Fruit fly (Drosophila melanogaster) whole organism, wandering third instar larva: ENCODE results near the gene mura.

ENCODE experiments used
- Abd-B ChIP-seq: fragments of >200 bp; optimal IDR thresholded peaks from 2 replicates; lab custom pipeline; 2017; ENCODE audit warnings: missing biosample characterization, missing genetic modification characterization
- CG32264 ChIP-seq: fragments of 200-800 bp; sonication (Bioruptor generic); optimal IDR thresholded peaks from 2 replicates; lab custom pipeline; 2016; ENCODE audit warnings: missing biosample characterization, missing genetic modification characterization
- CG9705 ChIP-seq: fragments of 200-800 bp; sonication (Bioruptor generic); optimal IDR thresholded peaks from 2 replicates; lab custom pipeline; 2018; ENCODE audit warnings: missing biosample characterization, mild to moderate bottlenecking, missing genetic modification characterization
- CrebA ChIP-seq: fragments of 200-800 bp; sonication (Bioruptor generic); optimal IDR thresholded peaks from 2 replicates; lab custom pipeline; 2016; ENCODE audit warnings: missing biosample characterization, mild to moderate bottlenecking, missing genetic modification characterization, borderline replicate concordance
- Dfd ChIP-seq: fragments of >200 bp; optimal IDR thresholded peaks from 2 replicates; lab custom pipeline; 2017; ENCODE audit warnings: missing biosample characterization, missing genetic modification characterization
- Dif ChIP-seq: fragments of 200-275, 200-300 bp; sonication (Bioruptor generic); optimal IDR thresholded peaks from 2 replicates; lab custom pipeline; 2018; ENCODE audit warnings: missing biosample characterization, missing genetic modification characterization; ENCODE audit not compliant: partially characterized antibody
- GATAd ChIP-seq: sonication (Bioruptor generic); optimal IDR thresholded peaks from 2 replicates; lab custom pipeline; 2016; ENCODE audit warnings: missing biosample characterization, missing genetic modification characterization
- HLH106 ChIP-seq: fragments of 200-800 bp; optimal IDR thresholded peaks from 3 replicates; lab custom pipeline; 2019; ENCODE audit warnings: missing biosample characterization, mild to moderate bottlenecking, missing genetic modification characterization, moderate library complexity
- Hnf4 ChIP-seq: fragments of 200-800 bp; sonication (Bioruptor generic); optimal IDR thresholded peaks from 2 replicates; lab custom pipeline; 2016; ENCODE audit warnings: missing biosample characterization, mild to moderate bottlenecking, missing genetic modification characterization
- Hr78 ChIP-seq: fragments of >200 bp; optimal IDR thresholded peaks from 2 replicates; lab custom pipeline; 2017; ENCODE audit warnings: missing biosample characterization, missing genetic modification characterization
- Hr83 ChIP-seq: fragments of 200-300 bp; sonication (Bioruptor generic); optimal IDR thresholded peaks from 2 replicates; lab custom pipeline; 2016; ENCODE audit warnings: missing biosample characterization, mild to moderate bottlenecking, missing genetic modification characterization, moderate library complexity; ENCODE audit not compliant: poor library complexity, severe bottlenecking
- Jra ChIP-seq: sonication (Bioruptor generic); optimal IDR thresholded peaks from 2 replicates; lab custom pipeline; 2016; ENCODE audit warnings: missing biosample characterization, missing genetic modification characterization
- Mio ChIP-seq: sonication (Bioruptor generic); optimal IDR thresholded peaks from 2 replicates; lab custom pipeline; 2016; ENCODE audit warnings: missing biosample characterization, missing genetic modification characterization
- Myc ChIP-seq: fragments of >200 bp; optimal IDR thresholded peaks from 2 replicates; lab custom pipeline; 2017
- N ChIP-seq: fragments of >200 bp; optimal IDR thresholded peaks from 2 replicates; lab custom pipeline; 2018; ENCODE audit warnings: missing biosample characterization, missing external identifiers, missing genetic modification characterization
- OdsH ChIP-seq: fragments of 200-800 bp; sonication (Bioruptor generic); optimal IDR thresholded peaks from 2 replicates; lab custom pipeline; 2016; ENCODE audit warnings: missing biosample characterization, mild to moderate bottlenecking, missing genetic modification characterization
- Rel ChIP-seq, 2 experiments: fragments of 200-800 bp; sonication (Bioruptor generic) in 1 of 2; optimal IDR thresholded peaks; 2 replicates in 1 of 2; 3 replicates in 1 of 2; lab custom pipeline; 2016 to 2019; ENCODE audit warnings: mild to moderate bottlenecking in 2 of 2, missing biosample characterization in 2 of 2, missing genetic modification characterization in 2 of 2, moderate library complexity in 1 of 2
- Sp1 ChIP-seq: fragments of 200-800 bp; sonication (Bioruptor generic); optimal IDR thresholded peaks from 3 replicates; lab custom pipeline; 2019; ENCODE audit warnings: missing biosample characterization, mild to moderate bottlenecking, missing genetic modification characterization, moderate library complexity
- Vsx2 ChIP-seq: fragments of 200-300, 225-300 bp; sonication (Bioruptor generic); optimal IDR thresholded peaks from 2 replicates; lab custom pipeline; 2018; ENCODE audit warnings: missing biosample characterization, missing genetic modification characterization; ENCODE audit not compliant: partially characterized antibody
- br ChIP-seq: fragments of 200-800 bp; sonication (Bioruptor generic); optimal IDR thresholded peaks from 2 replicates; lab custom pipeline; 2016; ENCODE audit warnings: missing biosample characterization, missing genetic modification characterization
- brk ChIP-seq: fragments of 200-800 bp; sonication (Bioruptor generic); optimal IDR thresholded peaks from 2 replicates; lab custom pipeline; 2016; ENCODE audit warnings: missing biosample characterization, mild to moderate bottlenecking, missing genetic modification characterization
- dl ChIP-seq, 2 experiments: fragments of 175-275, 200-275 bp in 1 of 2; fragments of 200-275 bp in 1 of 2; sonication (Bioruptor generic); optimal IDR thresholded peaks; lab custom pipeline; 2018; ENCODE audit warnings: mild to moderate bottlenecking in 2 of 2, missing biosample characterization in 2 of 2, missing genetic modification characterization in 2 of 2, moderate library complexity in 2 of 2; ENCODE audit not compliant: partially characterized antibody in 2 of 2, insufficient read depth in 1 of 2
- dmrt93B ChIP-seq: fragments of 200-800 bp; sonication (Bioruptor generic); optimal IDR thresholded peaks from 2 replicates; lab custom pipeline; 2018; ENCODE audit warnings: missing biosample characterization, mild to moderate bottlenecking, missing genetic modification characterization
- dsf ChIP-seq: sonication (Bioruptor generic); optimal IDR thresholded peaks from 2 replicates; lab custom pipeline; 2016; ENCODE audit warnings: missing biosample characterization, missing genetic modification characterization, borderline replicate concordance
- ey ChIP-seq: fragments of 200-800 bp; sonication (Bioruptor generic); optimal IDR thresholded peaks from 2 replicates; lab custom pipeline; 2016; ENCODE audit warnings: missing biosample characterization, missing genetic modification characterization
- foxo ChIP-seq, 2 experiments: fragments of 200-800 bp; sonication (Bioruptor generic); optimal IDR thresholded peaks; 2 replicates in 1 of 2; 3 replicates in 1 of 2; lab custom pipeline; 2016 to 2017; ENCODE audit warnings: missing biosample characterization in 2 of 2, missing genetic modification characterization in 2 of 2
- fru ChIP-seq: fragments of 200-800 bp; sonication (Bioruptor generic); optimal IDR thresholded peaks from 3 replicates; lab custom pipeline; 2016; ENCODE audit warnings: missing biosample characterization, mild to moderate bottlenecking, missing genetic modification characterization
- h ChIP-seq: fragments of 200-800 bp; sonication (Bioruptor generic); optimal IDR thresholded peaks from 3 replicates; lab custom pipeline; 2016; ENCODE audit warnings: missing biosample characterization, mild to moderate bottlenecking, missing genetic modification characterization
- jim ChIP-seq: fragments of 175-275, 200-325 bp; sonication (Bioruptor generic); optimal IDR thresholded peaks from 2 replicates; lab custom pipeline; 2016; ENCODE audit warnings: missing biosample characterization, mild to moderate bottlenecking, missing genetic modification characterization
- lola ChIP-seq: fragments of >200 bp; optimal IDR thresholded peaks from 2 replicates; lab custom pipeline; 2017; ENCODE audit warnings: missing biosample characterization, missing genetic modification characterization
- pan ChIP-seq: fragments of >200 bp; optimal IDR thresholded peaks from 2 replicates; lab custom pipeline; 2017
- psq ChIP-seq: fragments of 200-800 bp; sonication (Bioruptor generic); optimal IDR thresholded peaks from 3 replicates; lab custom pipeline; 2017; ENCODE audit warnings: missing biosample characterization, mild to moderate bottlenecking, missing genetic modification characterization, moderate library complexity
- rgr ChIP-seq: fragments of 200-800 bp; sonication (Bioruptor generic); optimal IDR thresholded peaks from 3 replicates; lab custom pipeline; 2016; ENCODE audit warnings: missing biosample characterization, mild to moderate bottlenecking, missing genetic modification characterization
- sage ChIP-seq: fragments of 200-800 bp; sonication (Bioruptor generic); optimal IDR thresholded peaks from 2 replicates; lab custom pipeline; 2016; ENCODE audit warnings: missing biosample characterization, mild to moderate bottlenecking, missing genetic modification characterization
- sv ChIP-seq: fragments of 200-800 bp; sonication (Bioruptor generic); optimal IDR thresholded peaks from 3 replicates; lab custom pipeline; 2016; ENCODE audit warnings: missing biosample characterization, missing genetic modification characterization
- tai ChIP-seq: sonication (Bioruptor generic); optimal IDR thresholded peaks from 2 replicates; lab custom pipeline; 2016; ENCODE audit warnings: missing biosample characterization, missing genetic modification characterization
- usp ChIP-seq: fragments of >200 bp; optimal IDR thresholded peaks from 2 replicates; lab custom pipeline; 2017; ENCODE audit warnings: missing biosample characterization, missing genetic modification characterization
- woc ChIP-seq: sonication (Bioruptor generic); optimal IDR thresholded peaks from 2 replicates; lab custom pipeline; 2016; ENCODE audit warnings: missing biosample characterization, mild to moderate bottlenecking, missing genetic modification characterization

Gene mura

DNA sequence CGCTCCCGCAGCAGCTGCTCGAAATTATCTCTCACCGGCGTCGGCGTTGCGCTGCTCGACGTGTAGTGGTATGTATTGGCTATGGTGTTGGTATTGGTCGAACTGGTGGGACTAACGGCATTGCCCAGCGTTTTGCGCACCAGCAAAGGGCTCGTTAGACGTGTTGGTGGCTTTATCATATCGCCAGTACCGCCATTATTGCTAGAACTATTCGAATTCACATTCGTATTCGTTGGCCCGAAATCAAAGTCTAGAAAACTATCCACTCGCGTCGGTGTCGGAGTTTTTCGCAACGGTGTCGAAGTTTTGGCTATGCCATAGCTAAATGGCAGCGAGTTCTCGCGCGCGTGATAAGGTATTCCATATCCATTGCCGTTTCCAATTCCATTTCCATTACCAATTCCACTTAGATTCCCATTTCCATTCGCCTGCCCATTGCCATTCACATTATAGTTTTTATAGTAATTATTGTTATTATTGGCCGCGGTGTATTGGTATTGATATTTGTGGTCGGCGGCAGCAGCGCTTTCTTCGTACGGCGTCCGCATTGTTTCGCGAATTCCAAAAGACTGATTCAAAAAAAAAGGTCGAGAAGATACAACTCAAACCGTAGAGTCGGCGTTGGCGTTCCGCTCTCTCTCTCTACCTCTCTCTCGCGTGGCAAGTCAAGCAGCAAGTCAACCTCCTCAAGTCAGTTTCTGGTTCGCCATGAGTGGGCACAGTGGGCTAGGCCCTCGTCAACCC lies 19.0 kb downstream of the mura start, which contains the start of gene by:
by (minus strand) TSS at position 575 of the 744 bp plus-strand sequence.
- TF ChIP-seq Sp1 (GFP tag; lab: Kevin White, UChicago) (no peak), Jra (GFP tag; lab: Kevin White, UChicago) (no peak), Hr83 (GFP tag; lab: Kevin White, UChicago) (peak; percentile 15), brk (GFP tag; lab: Kevin White, UChicago) (no peak), Vsx2 (peak; percentile 37), Abd-B (GFP tag; lab: Kevin White, UChicago) (no peak), dsf (GFP tag; lab: Kevin White, UChicago) (no peak), psq (GFP tag; lab: Kevin White, UChicago) (no peak), rgr (no peak), GATAd (no peak), N (GFP tag; lab: Kevin White, UChicago) (no peak), OdsH (no peak), Myc (lab: Kevin White, UChicago) (no peak), ey (GFP tag; lab: Kevin White, UChicago) (no peak), jim (GFP tag; lab: Kevin White, UChicago) (peak; percentile 84), tai (GFP tag; lab: Kevin White, UChicago) (no peak), CG32264 (GFP tag; lab: Kevin White, UChicago) (no peak), br (no peak), dl (GFP tag; optimal IDR thresholded peaks at IDR 0.05; lab: Kevin White, UChicago; ENCODE audit: insufficient read depth in 1 of 2, partially characterized antibody in 2 of 2) (peak; percentile 74 to 83), sv (GFP tag; lab: Kevin White, UChicago) (no peak), lola (GFP tag; lab: Kevin White, UChicago) (no peak), foxo (GFP tag; optimal IDR thresholded peaks at IDR 0.05; lab: Kevin White, UChicago) (no peak), Hr78 (no peak), pan (lab: Kevin White, UChicago) (no peak), Rel (GFP tag; optimal IDR thresholded peaks at IDR 0.05; lab: Kevin White, UChicago) (no peak), Rel (tag; optimal IDR thresholded peaks at IDR 0.05; lab: Kevin White, UChicago) (no peak), woc (GFP tag; lab: Kevin White, UChicago) (no peak), dmrt93B (GFP tag; lab: Kevin White, UChicago) (no peak), fru (GFP tag; lab: Kevin White, UChicago) (no peak), CrebA (GFP tag; lab: Kevin White, UChicago) (no peak), Dif (GFP tag; lab: Kevin White, UChicago) (peak; percentile 82), Hnf4 (GFP tag; lab: Kevin White, UChicago) (no peak), usp (no peak), CG9705 (GFP tag; lab: Kevin White, UChicago) (no peak), Dfd (no peak), sage (GFP tag; lab: Kevin White, UChicago) (no peak), HLH106 (tag; lab: Kevin White, UChicago) (no peak), Mio (no peak), h (no peak)
- TF ChIP-seq, all 38 proteins: peak for 5

DNA sequence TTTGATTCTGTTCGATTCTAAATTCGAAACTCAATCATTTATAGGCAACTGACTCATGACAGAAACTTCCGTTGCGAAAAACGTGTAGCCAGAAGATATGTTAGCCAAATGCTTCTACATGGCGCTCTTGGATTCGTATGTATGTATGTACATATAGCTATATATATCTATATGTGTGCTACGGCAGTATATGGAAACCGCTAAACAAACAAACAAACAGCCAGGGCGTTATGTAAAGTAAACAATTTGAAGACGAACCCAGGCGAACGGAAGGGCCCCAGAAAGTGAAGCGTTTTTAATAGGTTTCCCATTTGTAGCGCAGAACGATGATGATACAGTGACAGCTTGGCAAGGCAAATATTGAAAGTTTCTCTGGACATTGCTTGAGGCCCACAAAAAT lies 21.7 kb downstream of the mura start:
- TF ChIP-seq Hr78 = no peak
- TF ChIP-seq br = no peak
- TF ChIP-seq Myc (lab: Kevin White, UChicago) = no peak
- TF ChIP-seq HLH106 (tag; lab: Kevin White, UChicago) = no peak
- no peak for TF ChIP-seq ey (GFP tag; lab: Kevin White, UChicago)
- TF ChIP-seq Dif (GFP tag; lab: Kevin White, UChicago) = no peak
- no peak for TF ChIP-seq foxo (GFP tag; optimal IDR thresholded peaks at IDR 0.05; lab: Kevin White, UChicago)
- no peak for TF ChIP-seq dl (GFP tag; optimal IDR thresholded peaks at IDR 0.05; lab: Kevin White, UChicago; ENCODE audit: insufficient read depth in 1 of 2, partially characterized antibody in 2 of 2)
- no peak for TF ChIP-seq lola (GFP tag; lab: Kevin White, UChicago)
- TF ChIP-seq fru (GFP tag; lab: Kevin White, UChicago) = no peak
- TF ChIP-seq CrebA (GFP tag; lab: Kevin White, UChicago) = no peak
- TF ChIP-seq N (GFP tag; lab: Kevin White, UChicago) = no peak
- TF ChIP-seq CG32264 (GFP tag; lab: Kevin White, UChicago) = no peak
- no peak for TF ChIP-seq h
- no peak for TF ChIP-seq dsf (GFP tag; lab: Kevin White, UChicago)
- TF ChIP-seq Rel (GFP tag; optimal IDR thresholded peaks at IDR 0.05; lab: Kevin White, UChicago) = no peak
- TF ChIP-seq Rel (tag; optimal IDR thresholded peaks at IDR 0.05; lab: Kevin White, UChicago) = no peak
- TF ChIP-seq Hnf4 (GFP tag; lab: Kevin White, UChicago) = no peak
- no peak for TF ChIP-seq rgr
- TF ChIP-seq Vsx2 = no peak
- no peak for TF ChIP-seq sv (GFP tag; lab: Kevin White, UChicago)
